Worm (Caenorhabditis elegans) whole organism, L2 larva: ENCODE measurements around the gene C05C10.3.

Source experiments
- ceh-16 ChIP-seq: fragments of 150-350 bp; optimal IDR thresholded peaks from 2 replicates; lab custom pipeline; 2014; ENCODE audit warnings: missing biosample characterization, missing genetic modification characterization
- mdl-1 ChIP-seq, 2 experiments: fragments of 150-350 bp in 1 of 2; sonication (generic microtip) in 1 of 2; optimal IDR thresholded peaks; 2 replicates each; lab custom pipeline; 2017; ENCODE audit warnings: missing biosample characterization in 2 of 2, missing genetic modification characterization in 2 of 2
- nhr-237 ChIP-seq: fragments of 150-350 bp; optimal IDR thresholded peaks from 2 replicates; lab custom pipeline; 2014; ENCODE audit warnings: missing biosample characterization, missing genetic modification characterization
- nhr-77 ChIP-seq: fragments of 150-350 bp; optimal IDR thresholded peaks from 2 replicates; lab custom pipeline; 2014; ENCODE audit warnings: missing biosample characterization, missing genetic modification characterization
- sem-4 ChIP-seq: fragments of 150-350 bp; optimal IDR thresholded peaks from 2 replicates; lab custom pipeline; 2014; ENCODE audit warnings: missing biosample characterization, missing genetic modification reagents, missing genetic modification characterization
- unc-62 ChIP-seq: fragments of 150-350 bp; optimal IDR thresholded peaks from 2 replicates; lab custom pipeline; 2014; ENCODE audit warnings: missing biosample characterization, missing genetic modification reagents, missing genetic modification characterization
- ztf-11 ChIP-seq: sonication (generic microtip); optimal IDR thresholded peaks from 2 replicates; lab custom pipeline; 2017; ENCODE audit warnings: missing biosample characterization, missing genetic modification characterization

- TF ChIP-seq ztf-11 (tag; lab: Kevin White, UChicago) (no peak), nhr-237 (tag; lab: Kevin White, UChicago) (no peak), unc-62 (no peak), nhr-77 (no peak), ceh-16 (tag; lab: Kevin White, UChicago) (no peak), sem-4 (no peak), mdl-1 (tag; optimal IDR thresholded peaks at IDR 0.05; lab: Kevin White, UChicago) (no peak)
Observed at ce11 chrII:9904459-9904858, 32.2 kb downstream of the C05C10.3 start.
